Fruit fly (Drosophila melanogaster) whole organism, adult: ENCODE data around the gene CG17681.

ENCODE experiments used
- CG11617 ChIP-seq: fragments of 200-800 bp; sonication (Bioruptor generic); optimal IDR thresholded peaks from 2 replicates; lab custom pipeline; 2017; ENCODE audit warnings: mild to moderate bottlenecking, missing biosample characterization, missing genetic modification reagents, missing genetic modification characterization
- CG12768 ChIP-seq: fragments of 200-800 bp; sonication (Bioruptor generic); optimal IDR thresholded peaks from 2 replicates; lab custom pipeline; 2017; ENCODE audit warnings: missing biosample characterization, missing genetic modification characterization, mild to moderate bottlenecking, moderate library complexity, missing genetic modification reagents
- CG14711 ChIP-seq: fragments of 200-800 bp; sonication (Bioruptor generic); optimal IDR thresholded peaks from 2 replicates; lab custom pipeline; 2018; ENCODE audit warnings: missing biosample characterization, mild to moderate bottlenecking, missing genetic modification characterization, moderate library complexity
- CG1620 ChIP-seq: fragments of 200-800 bp; sonication (Bioruptor generic); optimal IDR thresholded peaks from 2 replicates; lab custom pipeline; 2016; ENCODE audit warnings: missing biosample characterization, missing genetic modification characterization
- CG33017 ChIP-seq: fragments of 200-800 bp; sonication (Bioruptor generic); optimal IDR thresholded peaks from 2 replicates; lab custom pipeline; 2018; ENCODE audit warnings: missing biosample characterization, mild to moderate bottlenecking, missing genetic modification characterization, moderate library complexity
- CG5204 ChIP-seq: fragments of 200-800 bp; sonication (Bioruptor generic); optimal IDR thresholded peaks from 2 replicates; lab custom pipeline; 2016; ENCODE audit warnings: missing biosample characterization, missing genetic modification characterization
- CG7045 ChIP-seq: fragments of 200-800 bp; sonication (Bioruptor generic); optimal IDR thresholded peaks from 2 replicates; lab custom pipeline; 2017; ENCODE audit warnings: missing biosample characterization, mild to moderate bottlenecking, missing genetic modification characterization
- CG7101 ChIP-seq: fragments of 200-800 bp; sonication (Bioruptor generic); optimal IDR thresholded peaks from 2 replicates; lab custom pipeline; 2018; ENCODE audit warnings: missing biosample characterization, mild to moderate bottlenecking, missing genetic modification characterization, moderate library complexity
- Clk ChIP-seq: fragments of 200-800 bp; sonication (Bioruptor generic); optimal IDR thresholded peaks from 2 replicates; lab custom pipeline; 2017; ENCODE audit warnings: missing biosample characterization, missing genetic modification characterization
- Crg-1 ChIP-seq: fragments of 200-800 bp; sonication (Bioruptor generic); optimal IDR thresholded peaks from 2 replicates; lab custom pipeline; 2016; ENCODE audit warnings: missing biosample characterization, missing genetic modification characterization
- Hr96 ChIP-seq: fragments of 200-800 bp; sonication (Bioruptor generic); optimal IDR thresholded peaks from 2 replicates; lab custom pipeline; 2016; ENCODE audit warnings: missing biosample characterization, missing genetic modification characterization
- Mnt ChIP-seq: fragments of 200-800 bp; sonication (Bioruptor generic); optimal IDR thresholded peaks from 2 replicates; lab custom pipeline; 2016; ENCODE audit warnings: missing biosample characterization, mild to moderate bottlenecking, missing genetic modification characterization
- bab1 ChIP-seq: fragments of 200-800 bp; sonication (Bioruptor generic); optimal IDR thresholded peaks from 3 replicates; lab custom pipeline; 2019; ENCODE audit warnings: missing biosample characterization, mild to moderate bottlenecking, missing genetic modification characterization, moderate library complexity
- cic ChIP-seq: fragments of 200-800 bp; sonication (Bioruptor generic); optimal IDR thresholded peaks from 2 replicates; lab custom pipeline; 2017; ENCODE audit warnings: missing biosample characterization, mild to moderate bottlenecking, missing genetic modification characterization, moderate library complexity
- cnc ChIP-seq, 2 experiments: fragments of >200 bp; optimal IDR thresholded peaks; 2 replicates each; lab custom pipeline; 2017
- kay ChIP-seq: fragments of 200-800 bp; sonication (Bioruptor generic); peaks from one replicate; lab custom pipeline; 2016; ENCODE audit warnings: missing biosample characterization, missing genetic modification characterization, borderline replicate concordance
- ovo ChIP-seq: fragments of 200-800 bp; sonication (Bioruptor generic); optimal IDR thresholded peaks from 2 replicates; lab custom pipeline; 2016; ENCODE audit warnings: missing biosample characterization, missing genetic modification characterization
- pad ChIP-seq: fragments of 200-800 bp; sonication (Bioruptor generic); optimal IDR thresholded peaks from 3 replicates; lab custom pipeline; 2017; ENCODE audit warnings: missing biosample characterization, missing genetic modification characterization, mild to moderate bottlenecking, moderate library complexity, missing genetic modification reagents
- tj ChIP-seq: fragments of 200-800 bp; sonication (Bioruptor generic); optimal IDR thresholded peaks from 3 replicates; lab custom pipeline; 2017; ENCODE audit warnings: missing biosample characterization, mild to moderate bottlenecking, missing genetic modification characterization, moderate library complexity
- toe ChIP-seq: fragments of 200-800 bp; sonication (Bioruptor generic); optimal IDR thresholded peaks from 2 replicates; lab custom pipeline; 2016; ENCODE audit warnings: missing biosample characterization, missing genetic modification characterization

Gene CG17681

dm6 chr2L:18153068-18153467 is at the start of gene CG17681:
Gene CG17681, plus strand, starts transcription at chr2L:18153123.
- TF ChIP-seq Hr96 (GFP tag; lab: Kevin White, UChicago): no peak
- TF ChIP-seq Crg-1 (GFP tag; lab: Kevin White, UChicago): no peak
- peak; percentile 54 for TF ChIP-seq cic (GFP tag; lab: Kevin White, UChicago)
- peak; percentile 74 for TF ChIP-seq CG7101
- TF ChIP-seq CG7045: peak; percentile 76
- peak; percentile 66 for TF ChIP-seq CG11617 (GFP tag; lab: Kevin White, UChicago)
- TF ChIP-seq ovo (GFP tag; lab: Kevin White, UChicago): no peak
- no peak for TF ChIP-seq kay
- no peak for TF ChIP-seq tj (GFP tag; lab: Kevin White, UChicago)
- no peak for TF ChIP-seq CG5204 (GFP tag; lab: Kevin White, UChicago)
- peak; percentile 54 for TF ChIP-seq CG14711
- peak; percentile 25 for TF ChIP-seq toe (GFP tag; lab: Kevin White, UChicago)
- TF ChIP-seq cnc (optimal IDR thresholded peaks at IDR 0.05; lab: Kevin White, UChicago): no peak
- TF ChIP-seq CG1620 (GFP tag; lab: Kevin White, UChicago): no peak
- no peak for TF ChIP-seq Clk
- TF ChIP-seq Mnt (GFP tag; lab: Kevin White, UChicago): no peak
- peak; percentile 77 for TF ChIP-seq CG33017 (tag; lab: Kevin White, UChicago)
- TF ChIP-seq CG12768 (GFP tag; lab: Kevin White, UChicago): peak; percentile 73
- peak; percentile 10 for TF ChIP-seq pad (GFP tag; lab: Kevin White, UChicago)
- peak; percentile 78 for TF ChIP-seq bab1

dm6 chr2L:18112435-18112834 is 40.5 kb upstream of the CG17681 start:
- TF ChIP-seq CG33017 (tag; lab: Kevin White, UChicago) (no peak), CG1620 (GFP tag; lab: Kevin White, UChicago) (no peak), cnc (optimal IDR thresholded peaks at IDR 0.05; lab: Kevin White, UChicago) (no peak), CG14711 (no peak), tj (GFP tag; lab: Kevin White, UChicago) (peak; percentile 94), cic (GFP tag; lab: Kevin White, UChicago) (no peak)

dm6 chr2L:18113079-18113478 is 39.8 kb upstream of the CG17681 start, which contains the start of gene CG44476:
Gene CG44476, minus strand, starts transcription at chr2L:18113179.
- TF ChIP-seq tj (GFP tag; lab: Kevin White, UChicago): no peak
- no peak for TF ChIP-seq cnc (optimal IDR thresholded peaks at IDR 0.05; lab: Kevin White, UChicago)
- TF ChIP-seq kay: no peak
- TF ChIP-seq Clk: no peak
- peak; percentile 31 for TF ChIP-seq CG7101
- TF ChIP-seq CG33017 (tag; lab: Kevin White, UChicago): no peak
- TF ChIP-seq ovo (GFP tag; lab: Kevin White, UChicago): no peak

- TF ChIP-seq cic (GFP tag; lab: Kevin White, UChicago) (peak; percentile 41), tj (GFP tag; lab: Kevin White, UChicago) (no peak)
Observed at dm6 chr2L:18114176-18114703, 38.7 kb upstream of the CG17681 start, which contains the start of gene CG15152. Gene CG15152, plus strand, starts transcription at chr2L:18114547.

- TF ChIP-seq ovo (GFP tag; lab: Kevin White, UChicago) (no peak), kay (peak; percentile 45), cic (GFP tag; lab: Kevin White, UChicago) (peak; percentile 23)
Observed at dm6 chr2L:18115104-18115503, 37.8 kb upstream of the CG17681 start.

dm6 chr2L:18119643-18120042 is 33.3 kb upstream of the CG17681 start, which contains the start of gene CG5758:
Gene CG5758, plus strand, starts transcription at chr2L:18119995.
- TF ChIP-seq CG7101 (peak; percentile 40), toe (GFP tag; lab: Kevin White, UChicago) (no peak), CG5204 (GFP tag; lab: Kevin White, UChicago) (peak; percentile 23), cic (GFP tag; lab: Kevin White, UChicago) (no peak), CG12768 (GFP tag; lab: Kevin White, UChicago) (no peak), CG11617 (GFP tag; lab: Kevin White, UChicago) (peak; percentile 33), bab1 (peak; percentile 61), CG1620 (GFP tag; lab: Kevin White, UChicago) (peak; percentile 24), CG7045 (no peak), pad (GFP tag; lab: Kevin White, UChicago) (no peak), Clk (no peak), tj (GFP tag; lab: Kevin White, UChicago) (peak; percentile 6), ovo (GFP tag; lab: Kevin White, UChicago) (no peak), cnc (optimal IDR thresholded peaks at IDR 0.05; lab: Kevin White, UChicago) (no peak), Hr96 (GFP tag; lab: Kevin White, UChicago) (no peak), Crg-1 (GFP tag; lab: Kevin White, UChicago) (no peak), CG33017 (tag; lab: Kevin White, UChicago) (peak; percentile 29), CG14711 (peak; percentile 95), Mnt (GFP tag; lab: Kevin White, UChicago) (no peak), kay (no peak)
